Fruit fly (Drosophila melanogaster) whole organism, embryonic: ENCODE data around the gene CG34310.

Experiments
- CG10147 ChIP-seq: fragments of 200-800 bp; sonication (Bioruptor generic); optimal IDR thresholded peaks from 2 replicates; lab custom pipeline; 2019; ENCODE audit warnings: missing biosample characterization, mild to moderate bottlenecking, missing genetic modification characterization, moderate library complexity
- CG10321 ChIP-seq: fragments of 200-800 bp; sonication (Bioruptor generic); IDR thresholded peaks from 2 replicates; pipeline ENCODE4 v1.3.6; 2022; ENCODE audit warnings: missing biosample characterization, missing genetic modification characterization
- CG10462 ChIP-seq: fragments of 200-800 bp; sonication (Bioruptor generic); optimal IDR thresholded peaks from 2 replicates; lab custom pipeline; 2016; ENCODE audit warnings: missing biosample characterization, missing genetic modification characterization
- CG10654 ChIP-seq: fragments of 200-800 bp; sonication (Bioruptor generic); optimal IDR thresholded peaks from 2 replicates; lab custom pipeline; 2016; ENCODE audit warnings: missing biosample characterization, missing genetic modification characterization
- CG10979 ChIP-seq: fragments of 200-800 bp; sonication (Bioruptor generic); optimal IDR thresholded peaks from 2 replicates; lab custom pipeline; 2018; ENCODE audit warnings: missing biosample characterization, mild to moderate bottlenecking, missing genetic modification characterization, moderate library complexity
- CG11093 ChIP-seq: fragments of 200-800 bp; sonication (Bioruptor generic); IDR thresholded peaks from 3 replicates; pipeline ENCODE4 v1.3.6; 2022; ENCODE audit warnings: missing biosample characterization, missing genetic modification characterization
- CG12071 ChIP-seq: fragments of 200-800 bp; sonication (Bioruptor generic); optimal IDR thresholded peaks from 3 replicates; lab custom pipeline; 2018; ENCODE audit warnings: missing biosample characterization, mild to moderate bottlenecking, missing genetic modification characterization
- CG12219 ChIP-seq: fragments of 200-800 bp; sonication (Bioruptor generic); optimal IDR thresholded peaks from 3 replicates; lab custom pipeline; 2018; ENCODE audit warnings: missing biosample characterization, mild to moderate bottlenecking, missing genetic modification characterization
- CG1233 ChIP-seq: fragments of 200-800 bp; sonication (Bioruptor generic); optimal IDR thresholded peaks from 4 replicates; lab custom pipeline; 2018; ENCODE audit warnings: missing biosample characterization, mild to moderate bottlenecking, missing genetic modification characterization
- CG14860 ChIP-seq: fragments of 200-800 bp; sonication (Bioruptor generic); IDR thresholded peaks from 3 replicates; pipeline ENCODE4 v1.3.6; 2022; ENCODE audit warnings: missing biosample characterization, missing genetic modification characterization; ENCODE audit not compliant: partially characterized antibody
- CG15514 ChIP-seq: fragments of 200-800 bp; sonication (Bioruptor generic); optimal IDR thresholded peaks from 3 replicates; lab custom pipeline; 2017; ENCODE audit warnings: missing biosample characterization, missing genetic modification characterization, mild to moderate bottlenecking, moderate library complexity, missing genetic modification reagents
- CG17186 ChIP-seq: fragments of 200-800 bp; sonication (Bioruptor generic); optimal IDR thresholded peaks from 3 replicates; lab custom pipeline; 2017; ENCODE audit warnings: missing biosample characterization, missing genetic modification reagents, missing genetic modification characterization
- CG17385 ChIP-seq: fragments of 200-800 bp; sonication (Bioruptor generic); optimal IDR thresholded peaks from 3 replicates; lab custom pipeline; 2018; ENCODE audit warnings: missing biosample characterization, mild to moderate bottlenecking, missing genetic modification characterization
- CG3407 ChIP-seq: fragments of 200-800 bp; sonication (Bioruptor generic); optimal IDR thresholded peaks from 2 replicates; lab custom pipeline; 2018; ENCODE audit warnings: missing biosample characterization, mild to moderate bottlenecking, missing genetic modification characterization
- CG6272 ChIP-seq: fragments of 200-800 bp; sonication (Bioruptor generic); IDR thresholded peaks from 2 replicates; pipeline ENCODE4 v1.3.6; 2022; ENCODE audit warnings: missing biosample characterization, missing genetic modification characterization
- CG7556 ChIP-seq: fragments of 200-800 bp; sonication (Bioruptor generic); optimal IDR thresholded peaks from 2 replicates; lab custom pipeline; 2017; ENCODE audit warnings: missing biosample characterization, mild to moderate bottlenecking, missing genetic modification characterization
- CG9797 ChIP-seq: fragments of 200-800 bp; sonication (Bioruptor generic); optimal IDR thresholded peaks from 3 replicates; lab custom pipeline; 2018; ENCODE audit warnings: missing biosample characterization, mild to moderate bottlenecking, missing genetic modification characterization
- CHES-1-like ChIP-seq: fragments of 200-800 bp; sonication (Bioruptor generic); optimal IDR thresholded peaks from 2 replicates; lab custom pipeline; 2016; ENCODE audit warnings: missing biosample characterization, missing genetic modification characterization
- Dfd ChIP-seq, 2 experiments: fragments of >200 bp; optimal IDR thresholded peaks; 2 replicates each; lab custom pipeline; 2017; ENCODE audit warnings: missing biosample characterization in 2 of 2, missing genetic modification characterization in 2 of 2
- Dip2 ChIP-seq: fragments of 200-800 bp; sonication (Bioruptor generic); IDR thresholded peaks from 2 replicates; pipeline ENCODE4 v1.3.6; 2022; ENCODE audit warnings: missing biosample characterization, missing genetic modification characterization
- E2f1 ChIP-seq: fragments of 200-800 bp; sonication (Bioruptor generic); IDR thresholded peaks from 2 replicates; pipeline ENCODE4 v1.3.6; 2022; ENCODE audit warnings: missing biosample characterization, missing genetic modification characterization
- ERR ChIP-seq: fragments of 200-800 bp; sonication (Bioruptor generic); optimal IDR thresholded peaks from 2 replicates; lab custom pipeline; 2016; ENCODE audit warnings: missing biosample characterization, missing genetic modification characterization
- Elba2 ChIP-seq: fragments of 200-800 bp; sonication (Bioruptor generic); optimal IDR thresholded peaks from 3 replicates; lab custom pipeline; 2016; ENCODE audit warnings: missing biosample characterization, missing genetic modification characterization
- Ets97D ChIP-seq: fragments of 200-800 bp; sonication (Bioruptor generic); optimal IDR thresholded peaks from 3 replicates; lab custom pipeline; 2016; ENCODE audit warnings: missing biosample characterization, missing genetic modification characterization
- Gug ChIP-seq: fragments of 200-800 bp; sonication (Bioruptor generic); IDR thresholded peaks from 4 replicates; pipeline ENCODE4 v1.3.6; 2022; ENCODE audit warnings: missing biosample characterization, missing genetic modification characterization
- H2.0 ChIP-seq: fragments of 200-800 bp; sonication (Bioruptor generic); IDR thresholded peaks from 2 replicates; pipeline ENCODE4 v1.3.6; 2022; ENCODE audit warnings: missing biosample characterization, missing genetic modification characterization
- HLH54F ChIP-seq: fragments of 200-800 bp; sonication (Bioruptor generic); optimal IDR thresholded peaks from 3 replicates; lab custom pipeline; 2016; ENCODE audit warnings: missing biosample characterization, missing genetic modification characterization
- HLHmδ ChIP-seq: fragments of 200-800 bp; sonication (Bioruptor generic); optimal IDR thresholded peaks from 2 replicates; lab custom pipeline; 2018; ENCODE audit warnings: missing biosample characterization, mild to moderate bottlenecking, missing genetic modification characterization, moderate library complexity
- Hr3 ChIP-seq: fragments of 200-800 bp; sonication (Bioruptor generic); optimal IDR thresholded peaks from 3 replicates; lab custom pipeline; 2016; ENCODE audit warnings: missing biosample characterization, missing genetic modification characterization
- Hsf ChIP-seq: fragments of 200-800 bp; sonication (Bioruptor generic); optimal IDR thresholded peaks from 3 replicates; lab custom pipeline; 2016; ENCODE audit warnings: missing biosample characterization, missing genetic modification characterization
- Side ChIP-seq: fragments of 200-800 bp; sonication (Bioruptor generic); optimal IDR thresholded peaks from 2 replicates; lab custom pipeline; 2016; ENCODE audit warnings: missing biosample characterization, missing genetic modification characterization
- ash1 ChIP-seq: fragments of 200-800 bp; sonication (Bioruptor generic); optimal IDR thresholded peaks from 2 replicates; lab custom pipeline; 2018; ENCODE audit warnings: missing biosample characterization, mild to moderate bottlenecking, missing genetic modification characterization
- az2 ChIP-seq: fragments of 200-800 bp; sonication (Bioruptor generic); optimal IDR thresholded peaks from 3 replicates; lab custom pipeline; 2016; ENCODE audit warnings: missing biosample characterization, missing genetic modification characterization
- bab2 ChIP-seq: fragments of 200-800 bp; sonication (Bioruptor generic); optimal IDR thresholded peaks from 2 replicates; lab custom pipeline; 2016; ENCODE audit warnings: missing biosample characterization, missing genetic modification characterization
- bcd ChIP-seq: fragments of 200-800 bp; sonication (Bioruptor generic); optimal IDR thresholded peaks from 2 replicates; lab custom pipeline; 2017; ENCODE audit warnings: missing biosample characterization, mild to moderate bottlenecking, missing genetic modification characterization
- bowl ChIP-seq: fragments of 200-800 bp; sonication (Bioruptor generic); IDR thresholded peaks from 2 replicates; pipeline ENCODE4 v1.3.6; 2022; ENCODE audit warnings: missing biosample characterization, missing genetic modification characterization
- cas ChIP-seq: fragments of 200-800 bp; sonication (Bioruptor generic); IDR thresholded peaks from 2 replicates; pipeline ENCODE4 v1.3.6; 2022; ENCODE audit warnings: missing biosample characterization, missing genetic modification characterization
- insv ChIP-seq, 2 experiments: fragments of 200-800 bp; sonication (Bioruptor generic); optimal IDR thresholded peaks; 3 replicates each; lab custom pipeline; 2016 to 2018; ENCODE audit warnings: missing biosample characterization in 2 of 2, missing genetic modification characterization in 2 of 2
- jigr1 ChIP-seq: fragments of 200-800 bp; sonication (Bioruptor generic); IDR thresholded peaks from 3 replicates; pipeline ENCODE4 v1.3.6; 2022; ENCODE audit warnings: missing biosample characterization, missing genetic modification characterization
- kah ChIP-seq: fragments of 200-800 bp; sonication (Bioruptor generic); optimal IDR thresholded peaks from 2 replicates; lab custom pipeline; 2018; ENCODE audit warnings: missing biosample characterization, mild to moderate bottlenecking, missing genetic modification characterization
- lab ChIP-seq: fragments of 200-800 bp; sonication (Bioruptor generic); optimal IDR thresholded peaks from 3 replicates; lab custom pipeline; 2017; ENCODE audit warnings: missing biosample characterization, missing genetic modification characterization, mild to moderate bottlenecking, moderate library complexity, missing genetic modification reagents
- lmd ChIP-seq: fragments of 200-800 bp; sonication (Bioruptor generic); IDR thresholded peaks from 2 replicates; pipeline ENCODE4 v1.3.6; 2022; ENCODE audit warnings: missing biosample characterization, missing genetic modification characterization
- oc ChIP-seq: fragments of 200-800 bp; sonication (Bioruptor generic); optimal IDR thresholded peaks from 2 replicates; lab custom pipeline; 2018; ENCODE audit warnings: missing biosample characterization, mild to moderate bottlenecking, missing genetic modification characterization, moderate library complexity
- pfk ChIP-seq: fragments of 200-800 bp; sonication (Bioruptor generic); optimal IDR thresholded peaks from 2 replicates; lab custom pipeline; 2018; ENCODE audit warnings: missing biosample characterization, mild to moderate bottlenecking, missing genetic modification characterization, moderate library complexity
- salm ChIP-seq: fragments of 200-800 bp; sonication (Bioruptor generic); optimal IDR thresholded peaks from 2 replicates; lab custom pipeline; 2018; ENCODE audit warnings: missing biosample characterization, mild to moderate bottlenecking, missing genetic modification characterization
- slou ChIP-seq: fragments of 200-800 bp; sonication (Bioruptor generic); optimal IDR thresholded peaks from 3 replicates; lab custom pipeline; 2016; ENCODE audit warnings: missing biosample characterization, missing genetic modification characterization
- ssp ChIP-seq: fragments of 200-800 bp; sonication (Bioruptor generic); IDR thresholded peaks from 2 replicates; pipeline ENCODE4 v1.3.6; 2022; ENCODE audit warnings: missing biosample characterization, missing genetic modification characterization
- twi ChIP-seq: fragments of 200-800 bp; optimal IDR thresholded peaks from 2 replicates; lab custom pipeline; 2019; ENCODE audit warnings: missing biosample characterization, mild to moderate bottlenecking, missing genetic modification characterization, moderate library complexity
- vvl ChIP-seq: fragments of 200-800 bp; sonication (Bioruptor generic); IDR thresholded peaks from 2 replicates; pipeline ENCODE4 v1.3.6; 2022; ENCODE audit warnings: missing biosample characterization, missing genetic modification characterization
- zen ChIP-seq: fragments of 200-800 bp; sonication (Bioruptor generic); optimal IDR thresholded peaks from 3 replicates; lab custom pipeline; 2018; ENCODE audit warnings: missing biosample characterization, mild to moderate bottlenecking, missing genetic modification characterization, moderate library complexity
- zen2 ChIP-seq: fragments of 200-800 bp; sonication (Bioruptor generic); IDR thresholded peaks from 3 replicates; pipeline ENCODE4 v1.3.6; 2022; ENCODE audit warnings: missing biosample characterization, missing genetic modification characterization; ENCODE audit not compliant: partially characterized antibody
- zf30C ChIP-seq: fragments of 200-800 bp; sonication (Bioruptor generic); optimal IDR thresholded peaks from 3 replicates; lab custom pipeline; 2018; ENCODE audit warnings: missing biosample characterization, mild to moderate bottlenecking, missing genetic modification characterization

The CG34310 gene

dm6 chr2L:6700742-6701141, 37.3 kb downstream of the CG34310 start (continued):
- TF ChIP-seq CG10147 (GFP tag; lab: Kevin White, UChicago), result no peak
- TF ChIP-seq vvl (GFP tag; lab: Robert Waterston, UW), result no peak
- TF ChIP-seq HLHmδ (GFP tag; lab: Kevin White, UChicago), result peak; percentile 2
- peak; percentile 28 for TF ChIP-seq CG10462 (GFP tag; lab: Kevin White, UChicago)
- no peak for TF ChIP-seq zf30C (GFP tag; lab: Kevin White, UChicago)
- peak; percentile 60 for TF ChIP-seq CG1233 (GFP tag; lab: Kevin White, UChicago)
- peak; percentile 54 for TF ChIP-seq bab2 (GFP tag; lab: Kevin White, UChicago)
- TF ChIP-seq CG12219 (GFP tag; lab: Kevin White, UChicago), result peak; percentile 27
- TF ChIP-seq CG14860 (GFP tag; lab: Robert Waterston, UW), result no peak
- no peak for TF ChIP-seq cas (GFP tag; lab: Robert Waterston, UW)
- TF ChIP-seq ash1 (GFP tag; lab: Kevin White, UChicago), result no peak
- peak; percentile 26 for TF ChIP-seq CG3407
- TF ChIP-seq salm (tag; lab: Kevin White, UChicago), result no peak
- no peak for TF ChIP-seq Ets97D (GFP tag; lab: Kevin White, UChicago)
- TF ChIP-seq Side (GFP tag; lab: Kevin White, UChicago), result peak; percentile 40
- no peak for TF ChIP-seq Dip2 (GFP tag; lab: Robert Waterston, UW)
- no peak for TF ChIP-seq slou (GFP tag; lab: Kevin White, UChicago)
- TF ChIP-seq ERR (GFP tag; lab: Kevin White, UChicago), result no peak
- no peak for TF ChIP-seq jigr1 (GFP tag; lab: Robert Waterston, UW)
- TF ChIP-seq HLH54F (GFP tag; lab: Kevin White, UChicago), result no peak
- no peak for TF ChIP-seq lmd (GFP tag; lab: Robert Waterston, UW)
- peak; percentile 23 for TF ChIP-seq Hsf (GFP tag; lab: Kevin White, UChicago)
- peak in 1 of 2 experiments; percentile 20 for TF ChIP-seq insv (GFP tag; optimal IDR thresholded peaks at IDR 0.05; lab: Kevin White, UChicago)
- TF ChIP-seq CG9797 (GFP tag; lab: Kevin White, UChicago), result no peak
- TF ChIP-seq az2, result no peak
- no peak for TF ChIP-seq CG15514 (GFP tag; lab: Kevin White, UChicago)
- TF ChIP-seq pfk (GFP tag; lab: Kevin White, UChicago), result no peak
- peak; percentile 14 for TF ChIP-seq lab (GFP tag; lab: Kevin White, UChicago)
- no peak for TF ChIP-seq CG11093
- TF ChIP-seq CG12071, result no peak
- no peak for TF ChIP-seq Gug (GFP tag; lab: Robert Waterston, UW)
- TF ChIP-seq CHES-1-like (GFP tag; lab: Kevin White, UChicago), result no peak
- no peak for TF ChIP-seq zen2 (GFP tag; lab: Robert Waterston, UW)
- no peak for TF ChIP-seq ssp
- peak; percentile 10 for TF ChIP-seq oc
- no peak for TF ChIP-seq Hr3 (GFP tag; lab: Kevin White, UChicago)
- peak; percentile 2 for TF ChIP-seq CG10979 (tag; lab: Kevin White, UChicago)
- TF ChIP-seq Dfd (GFP tag; optimal IDR thresholded peaks at IDR 0.05; lab: Kevin White, UChicago), result no peak
- TF ChIP-seq zen, result peak; percentile 92
- TF ChIP-seq CG17385 (GFP tag; lab: Kevin White, UChicago), result no peak
- TF ChIP-seq CG6272 (GFP tag; lab: Robert Waterston, UW), result no peak
- TF ChIP-seq CG7556 (GFP tag; lab: Kevin White, UChicago), result peak; percentile 20
- peak; percentile 3 for TF ChIP-seq bcd (GFP tag; lab: Kevin White, UChicago)
- TF ChIP-seq H2.0, result no peak
- TF ChIP-seq twi (tag; lab: Kevin White, UChicago), result peak; percentile 43
- TF ChIP-seq CG10654 (GFP tag; lab: Kevin White, UChicago), result peak; percentile 4
- TF ChIP-seq Elba2 (GFP tag; lab: Kevin White, UChicago), result no peak
- no peak for TF ChIP-seq CG17186 (GFP tag; lab: Kevin White, UChicago)
- TF ChIP-seq CG10321 (GFP tag; lab: Robert Waterston, UW), result no peak
- TF ChIP-seq kah (GFP tag; lab: Kevin White, UChicago), result no peak
- TF ChIP-seq E2f1, result no peak
- no peak for TF ChIP-seq bowl (GFP tag; lab: Robert Waterston, UW)
